Fruit fly (Drosophila melanogaster): ENCODE measurements around the gene sn.

Gene sn

DNA sequence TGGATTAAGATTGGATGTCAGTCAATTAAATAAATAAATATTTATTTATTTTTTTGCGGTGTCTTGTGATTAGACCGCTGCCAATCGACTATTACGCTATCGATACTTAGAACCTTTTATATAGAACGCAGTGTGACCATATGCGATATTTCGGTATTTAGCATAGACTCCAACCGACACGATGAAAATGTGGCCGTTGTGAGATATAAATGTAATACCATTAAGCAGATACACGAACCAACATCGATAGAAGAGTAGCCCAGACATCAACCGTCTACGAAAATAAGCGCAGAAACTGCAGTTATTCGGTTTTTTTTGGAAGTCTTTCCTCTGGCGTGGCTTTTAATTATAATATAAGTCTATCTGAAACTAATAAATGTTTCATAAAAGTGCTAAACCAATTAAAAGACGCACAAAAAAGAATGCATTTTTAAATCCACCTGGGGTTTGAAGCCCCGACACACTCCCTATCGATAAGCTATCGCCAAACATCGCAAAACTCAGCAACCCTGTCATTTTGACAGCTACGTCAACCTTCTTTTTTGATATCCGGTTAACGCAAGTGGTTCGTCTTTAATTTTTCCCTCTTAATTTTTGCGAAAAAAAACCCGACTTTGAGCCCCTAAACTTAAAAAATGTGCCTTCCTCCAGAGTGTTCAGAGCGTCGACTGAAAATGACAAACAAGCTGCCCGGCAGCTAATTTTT, 30.5 kb upstream of the sn start, which contains the start of the genes Dhdds and RpS14a (continued):
- TF ChIP-seq ewg (GFP tag; optimal IDR thresholded peaks at IDR 0.05) (peak; percentile 44), Max (GFP tag; optimal IDR thresholded peaks at IDR 0.05) (peak; percentile 56), CG5953 (GFP tag; IDR thresholded peaks at IDR 0.05) (no peak), CG14441 (GFP tag; IDR thresholded peaks at IDR 0.05) (0 out of 2 replicates have a peak, but pooled peaks have one; percentile 7), CG8359 (GFP tag; optimal IDR thresholded peaks at IDR 0.05; ENCODE audit: borderline replicate concordance) (peak; percentile 6), CG18764 (GFP tag; optimal IDR thresholded peaks at IDR 0.05) (peak; percentile 25), Tbp (GFP tag; optimal IDR thresholded peaks at IDR 0.05) (peak; percentile 45), CG34422 (GFP tag; IDR thresholded peaks at IDR 0.05) (peak; percentile 23; the same call in 1 of the 3 replicates), Dip2 (GFP tag; IDR thresholded peaks at IDR 0.05) (no peak), Eip74EF (GFP tag; optimal IDR thresholded peaks at IDR 0.05) (peak in 1 of 2 experiments; percentile 34), Mrtf (GFP tag; IDR thresholded peaks at IDR 0.05) (no peak), CG15073 (GFP tag; optimal IDR thresholded peaks at IDR 0.05) (no peak), tll (GFP tag; optimal IDR thresholded peaks at IDR 0.05) (peak; percentile 19 to 85), mam (GFP tag; optimal IDR thresholded peaks at IDR 0.05) (peak; percentile 35), CG31441 (GFP tag; IDR thresholded peaks at IDR 0.05) (peak; percentile 69; the same call in 1 of the 2 replicates), zen2 (GFP tag; IDR thresholded peaks at IDR 0.05; ENCODE audit: partially characterized antibody) (peak; percentile 72; the same call in 2 of the 3 replicates), pzg (GFP tag; optimal IDR thresholded peaks at IDR 0.05) (peak; percentile 85), ssp (GFP tag; IDR thresholded peaks at IDR 0.05) (no peak), Dek (tag; optimal IDR thresholded peaks at IDR 0.05) (no peak), nom (GFP tag; optimal IDR thresholded peaks at IDR 0.05) (peak; percentile 56), B-H2 (GFP tag; optimal IDR thresholded peaks at IDR 0.05) (no peak), sug (tag; optimal IDR thresholded peaks at IDR 0.05) (peak; percentile 63), CG2116 (GFP tag; optimal IDR thresholded peaks at IDR 0.05) (peak; percentile 97), CG15479 (GFP tag; optimal IDR thresholded peaks at IDR 0.05) (no peak), pho (GFP tag; optimal IDR thresholded peaks at IDR 0.05) (peak; percentile 35), NK7.1 (GFP tag; optimal IDR thresholded peaks at IDR 0.05) (peak; percentile 28), tin (GFP tag; optimal IDR thresholded peaks at IDR 0.05) (peak; percentile 17), Ssrp (tag; optimal IDR thresholded peaks at IDR 0.05) (no peak), Hsf (GFP tag; optimal IDR thresholded peaks at IDR 0.05) (peak; percentile 54), Hand (GFP tag; optimal IDR thresholded peaks at IDR 0.05) (no peak), chinmo (GFP tag; IDR thresholded peaks at IDR 0.05; ENCODE audit: partially characterized antibody) (no peak), CG15269 (tag; optimal IDR thresholded peaks at IDR 0.05) (peak; percentile 38), Lhr (GFP tag; optimal IDR thresholded peaks at IDR 0.05) (peak; percentile 90), Hr39 (optimal IDR thresholded peaks at IDR 0.05) (no peak), da (GFP tag; optimal IDR thresholded peaks at IDR 0.05) (no peak), wor (GFP tag; IDR thresholded peaks at IDR 0.05) (no peak), CG3407 (GFP tag; optimal IDR thresholded peaks at IDR 0.05) (peak; percentile 64), zen (tag; optimal IDR thresholded peaks at IDR 0.05) (peak; percentile 25), gfzf (GFP tag; optimal IDR thresholded peaks at IDR 0.05) (peak; percentile 89), Ada2b (GFP tag; IDR thresholded peaks at IDR 0.05) (no peak), sr (GFP tag; IDR thresholded peaks at IDR 0.05) (no peak), sc (optimal IDR thresholded peaks at IDR 0.05) (no peak), sc (GFP tag; optimal IDR thresholded peaks at IDR 0.05) (peak; percentile 52), MESR4 (GFP tag; optimal IDR thresholded peaks at IDR 0.05) (peak; percentile 86), Deaf1 (tag; optimal IDR thresholded peaks at IDR 0.05) (no peak), scrt (GFP tag; optimal IDR thresholded peaks at IDR 0.05) (peak; percentile 41), bowl (GFP tag; IDR thresholded peaks at IDR 0.05) (no peak), TFAM (GFP tag; optimal IDR thresholded peaks at IDR 0.05) (no peak), Xbp1 (GFP tag; optimal IDR thresholded peaks at IDR 0.05) (peak; percentile 47)

All from whole organism, embryonic.